Fruit fly (Drosophila melanogaster) whole organism, embryonic: ENCODE results near the gene CG31826.

ENCODE experiments used
- Antp ChIP-seq: fragments of 200-800 bp; sonication (Bioruptor generic); optimal IDR thresholded peaks from 3 replicates; lab custom pipeline; 2016; ENCODE audit warnings: missing biosample characterization, missing genetic modification characterization
- CG10274 ChIP-seq: fragments of 200-800 bp; sonication (Bioruptor generic); optimal IDR thresholded peaks from 3 replicates; lab custom pipeline; 2017; ENCODE audit warnings: missing biosample characterization, mild to moderate bottlenecking, missing genetic modification characterization
- CG11085 ChIP-seq: fragments of 200-800 bp; sonication (Bioruptor generic); IDR thresholded peaks from 2 replicates; pipeline ENCODE4 v1.3.6; 2022; ENCODE audit warnings: missing biosample characterization, missing genetic modification characterization
- CG11398 ChIP-seq: fragments of 200-800 bp; sonication (Bioruptor generic); optimal IDR thresholded peaks from 2 replicates; lab custom pipeline; 2016; ENCODE audit warnings: missing biosample characterization, missing genetic modification characterization
- CG11504 ChIP-seq: fragments of 200-800 bp; sonication (Bioruptor generic); optimal IDR thresholded peaks from 3 replicates; lab custom pipeline; 2019; ENCODE audit warnings: missing biosample characterization, mild to moderate bottlenecking, missing genetic modification characterization, moderate library complexity
- CG12071 ChIP-seq: fragments of 200-800 bp; sonication (Bioruptor generic); optimal IDR thresholded peaks from 3 replicates; lab custom pipeline; 2018; ENCODE audit warnings: missing biosample characterization, mild to moderate bottlenecking, missing genetic modification characterization
- CG12155 ChIP-seq: fragments of 200-800 bp; sonication (Bioruptor generic); optimal IDR thresholded peaks from 3 replicates; lab custom pipeline; 2016; ENCODE audit warnings: missing biosample characterization, missing genetic modification characterization
- CG15696 ChIP-seq: fragments of 200-800 bp; sonication (Bioruptor generic); optimal IDR thresholded peaks from 2 replicates; lab custom pipeline; 2019; ENCODE audit warnings: missing biosample characterization, mild to moderate bottlenecking, missing genetic modification characterization, moderate library complexity
- CG1603 ChIP-seq: fragments of 200-800 bp; sonication (Bioruptor generic); optimal IDR thresholded peaks from 2 replicates; lab custom pipeline; 2019; ENCODE audit warnings: missing biosample characterization, mild to moderate bottlenecking, missing genetic modification characterization, moderate library complexity
- CG16813 ChIP-seq: fragments of 200-800 bp; sonication (Bioruptor generic); IDR thresholded peaks from 3 replicates; pipeline ENCODE4 v1.3.6; 2022; ENCODE audit warnings: missing biosample characterization, missing genetic modification characterization; ENCODE audit not compliant: partially characterized antibody
- CG2199 ChIP-seq: fragments of 200-800 bp; sonication (Bioruptor generic); IDR thresholded peaks from 3 replicates; pipeline ENCODE4 v1.3.6; 2022; ENCODE audit warnings: missing biosample characterization, missing genetic modification characterization
- CG32772 ChIP-seq: fragments of 200-800 bp; sonication (Bioruptor generic); IDR thresholded peaks from 2 replicates; pipeline ENCODE4 v1.3.6; 2022; ENCODE audit warnings: missing biosample characterization, missing genetic modification characterization
- CG3281 ChIP-seq: fragments of 200-800 bp; sonication (Bioruptor generic); optimal IDR thresholded peaks from 3 replicates; lab custom pipeline; 2017; ENCODE audit warnings: missing biosample characterization, mild to moderate bottlenecking, missing genetic modification characterization
- CG33213 ChIP-seq: fragments of 200-800 bp; sonication (Bioruptor generic); optimal IDR thresholded peaks from 3 replicates; lab custom pipeline; 2016; ENCODE audit warnings: missing biosample characterization, missing genetic modification characterization
- CG3407 ChIP-seq: fragments of 200-800 bp; sonication (Bioruptor generic); optimal IDR thresholded peaks from 2 replicates; lab custom pipeline; 2018; ENCODE audit warnings: missing biosample characterization, mild to moderate bottlenecking, missing genetic modification characterization
- CG7745 ChIP-seq: fragments of 200-800 bp; sonication (Bioruptor generic); optimal IDR thresholded peaks from 2 replicates; lab custom pipeline; 2018; ENCODE audit warnings: missing biosample characterization, mild to moderate bottlenecking, missing genetic modification characterization, moderate library complexity
- CG8765 ChIP-seq: fragments of 200-800 bp; sonication (Bioruptor generic); IDR thresholded peaks from 2 replicates; pipeline ENCODE4 v1.3.6; 2022; ENCODE audit warnings: missing biosample characterization, missing genetic modification characterization
- CG9437 ChIP-seq: fragments of 200-800 bp; sonication (Bioruptor generic); optimal IDR thresholded peaks from 2 replicates; lab custom pipeline; 2018; ENCODE audit warnings: missing biosample characterization, mild to moderate bottlenecking, missing genetic modification characterization
- D19B ChIP-seq: fragments of 200-800 bp; sonication (Bioruptor generic); optimal IDR thresholded peaks from 2 replicates; lab custom pipeline; 2017; ENCODE audit warnings: missing biosample characterization, mild to moderate bottlenecking, missing genetic modification characterization
- Dbx ChIP-seq: fragments of 200-800 bp; sonication (Bioruptor generic); IDR thresholded peaks from 3 replicates; pipeline ENCODE4 v1.3.6; 2022; ENCODE audit warnings: missing biosample characterization, missing genetic modification characterization
- Ets97D ChIP-seq: fragments of 200-800 bp; sonication (Bioruptor generic); optimal IDR thresholded peaks from 3 replicates; lab custom pipeline; 2016; ENCODE audit warnings: missing biosample characterization, missing genetic modification characterization
- Gug ChIP-seq: fragments of 200-800 bp; sonication (Bioruptor generic); IDR thresholded peaks from 4 replicates; pipeline ENCODE4 v1.3.6; 2022; ENCODE audit warnings: missing biosample characterization, missing genetic modification characterization
- HLH3B ChIP-seq: fragments of 200-800 bp; sonication (Bioruptor generic); IDR thresholded peaks from 2 replicates; pipeline ENCODE4 v1.3.6; 2022; ENCODE audit warnings: missing biosample characterization, missing genetic modification characterization
- Hmx ChIP-seq: fragments of 200-800 bp; sonication (Bioruptor generic); optimal IDR thresholded peaks from 2 replicates; lab custom pipeline; 2016; ENCODE audit warnings: missing biosample characterization, missing genetic modification characterization
- Hr39 ChIP-seq: fragments of >200 bp; optimal IDR thresholded peaks from 2 replicates; lab custom pipeline; 2017
- Hr51 ChIP-seq, 2 experiments: fragments of 200-800 bp; sonication (Bioruptor generic); optimal IDR thresholded peaks; 2 replicates in 1 of 2; 3 replicates in 1 of 2; lab custom pipeline; 2016 to 2018; ENCODE audit warnings: missing biosample characterization in 2 of 2, missing genetic modification characterization in 2 of 2, mild to moderate bottlenecking in 1 of 2, moderate library complexity in 1 of 2
- Hsf ChIP-seq: fragments of 200-800 bp; sonication (Bioruptor generic); optimal IDR thresholded peaks from 3 replicates; lab custom pipeline; 2016; ENCODE audit warnings: missing biosample characterization, missing genetic modification characterization
- MTF-1 ChIP-seq: fragments of 200-800 bp; sonication (Bioruptor generic); optimal IDR thresholded peaks from 2 replicates; lab custom pipeline; 2018; ENCODE audit warnings: missing biosample characterization, mild to moderate bottlenecking, missing genetic modification characterization, borderline replicate concordance
- Max ChIP-seq: fragments of 200-800 bp; sonication (Bioruptor generic); optimal IDR thresholded peaks from 2 replicates; lab custom pipeline; 2016; ENCODE audit warnings: missing biosample characterization, mild to moderate bottlenecking, missing genetic modification characterization
- Mes4 ChIP-seq: fragments of 200-800 bp; sonication (Bioruptor generic); optimal IDR thresholded peaks from 2 replicates; lab custom pipeline; 2016; ENCODE audit warnings: missing biosample characterization, missing genetic modification characterization
- NK7.1 ChIP-seq: fragments of 200-800 bp; sonication (Bioruptor generic); optimal IDR thresholded peaks from 3 replicates; lab custom pipeline; 2016; ENCODE audit warnings: missing biosample characterization, missing genetic modification characterization
- Sox102F ChIP-seq: fragments of 200-800 bp; sonication (Bioruptor generic); optimal IDR thresholded peaks from 2 replicates; lab custom pipeline; 2018; ENCODE audit warnings: missing biosample characterization, mild to moderate bottlenecking, missing genetic modification characterization, moderate library complexity
- Sry-β ChIP-seq: fragments of 200-800 bp; sonication (Bioruptor generic); optimal IDR thresholded peaks from 2 replicates; lab custom pipeline; 2018; ENCODE audit warnings: missing biosample characterization, mild to moderate bottlenecking, missing genetic modification characterization, moderate library complexity
- ase ChIP-seq: fragments of 200-800 bp; sonication (Bioruptor generic); IDR thresholded peaks from 3 replicates; pipeline ENCODE4 v1.3.6; 2022; ENCODE audit warnings: missing biosample characterization, missing genetic modification characterization
- bbx ChIP-seq: fragments of 200-800 bp; sonication (Bioruptor generic); IDR thresholded peaks from 2 replicates; pipeline ENCODE4 v1.3.6; 2022; ENCODE audit warnings: missing biosample characterization, missing genetic modification characterization; ENCODE audit not compliant: partially characterized antibody
- bigmax ChIP-seq: fragments of 200-800 bp; sonication (Bioruptor generic); optimal IDR thresholded peaks from 2 replicates; lab custom pipeline; 2018; ENCODE audit warnings: missing biosample characterization, mild to moderate bottlenecking, missing genetic modification characterization
- cas ChIP-seq: fragments of 200-800 bp; sonication (Bioruptor generic); IDR thresholded peaks from 2 replicates; pipeline ENCODE4 v1.3.6; 2022; ENCODE audit warnings: missing biosample characterization, missing genetic modification characterization
- eve ChIP-seq, 2 experiments: fragments of >200 bp; optimal IDR thresholded peaks; 2 replicates each; lab custom pipeline; 2017; ENCODE audit warnings: missing biosample characterization in 2 of 2, missing genetic modification characterization in 2 of 2
- gfzf ChIP-seq: fragments of 200-800 bp; sonication (Bioruptor generic); optimal IDR thresholded peaks from 2 replicates; lab custom pipeline; 2016; ENCODE audit warnings: missing biosample characterization, mild to moderate bottlenecking, missing genetic modification characterization, moderate library complexity
- h ChIP-seq: fragments of >200 bp; optimal IDR thresholded peaks from 2 replicates; lab custom pipeline; 2017
- lmd ChIP-seq: fragments of 200-800 bp; sonication (Bioruptor generic); IDR thresholded peaks from 2 replicates; pipeline ENCODE4 v1.3.6; 2022; ENCODE audit warnings: missing biosample characterization, missing genetic modification characterization
- nom ChIP-seq: fragments of 200-800 bp; sonication (Bioruptor generic); optimal IDR thresholded peaks from 2 replicates; lab custom pipeline; 2017; ENCODE audit warnings: missing biosample characterization, missing genetic modification characterization, mild to moderate bottlenecking, moderate library complexity, missing genetic modification reagents
- onecut ChIP-seq: fragments of 200-800 bp; sonication (Bioruptor generic); IDR thresholded peaks from 2 replicates; pipeline ENCODE4 v1.3.6; 2022; ENCODE audit warnings: missing biosample characterization, missing genetic modification characterization
- pita ChIP-seq: fragments of 200-800 bp; sonication (Bioruptor generic); optimal IDR thresholded peaks from 2 replicates; lab custom pipeline; 2017; ENCODE audit warnings: missing biosample characterization, mild to moderate bottlenecking, missing genetic modification characterization
- run ChIP-seq: fragments of 200-800 bp; sonication (Bioruptor generic); optimal IDR thresholded peaks from 3 replicates; lab custom pipeline; 2018; ENCODE audit warnings: missing biosample characterization, mild to moderate bottlenecking, missing genetic modification characterization
- salm ChIP-seq: fragments of 200-800 bp; sonication (Bioruptor generic); optimal IDR thresholded peaks from 2 replicates; lab custom pipeline; 2018; ENCODE audit warnings: missing biosample characterization, mild to moderate bottlenecking, missing genetic modification characterization
- slou ChIP-seq: fragments of 200-800 bp; sonication (Bioruptor generic); optimal IDR thresholded peaks from 3 replicates; lab custom pipeline; 2016; ENCODE audit warnings: missing biosample characterization, missing genetic modification characterization
- zf30C ChIP-seq: fragments of 200-800 bp; sonication (Bioruptor generic); optimal IDR thresholded peaks from 3 replicates; lab custom pipeline; 2018; ENCODE audit warnings: missing biosample characterization, mild to moderate bottlenecking, missing genetic modification characterization

Gene CG31826

dm6 chr2L:15761409-15762407 is 11.2 kb downstream of the CG31826 start (continued):
- TF ChIP-seq nom (GFP tag; lab: Kevin White, UChicago): no peak
- peak; percentile 72 for TF ChIP-seq CG3407 (GFP tag; lab: Kevin White, UChicago)
- peak; percentile 19 for TF ChIP-seq NK7.1 (GFP tag; lab: Kevin White, UChicago)
- TF ChIP-seq CG11085 (GFP tag; lab: Robert Waterston, UW): no peak
- peak; percentile 80 for TF ChIP-seq Sox102F (GFP tag; lab: Kevin White, UChicago)
- TF ChIP-seq h (lab: Kevin White, UChicago): no peak
- TF ChIP-seq CG15696 (tag; lab: Kevin White, UChicago): peak; percentile 76
- TF ChIP-seq CG12071 (GFP tag; lab: Kevin White, UChicago): no peak
- TF ChIP-seq eve (GFP tag; optimal IDR thresholded peaks at IDR 0.05; lab: Kevin White, UChicago): no peak
- peak; percentile 70 for TF ChIP-seq ase (GFP tag; lab: Robert Waterston, UW)
- no peak for TF ChIP-seq CG7745 (tag; lab: Kevin White, UChicago)
- no peak for TF ChIP-seq bigmax (GFP tag; lab: Kevin White, UChicago)

- no peak for TF ChIP-seq run (tag; lab: Kevin White, UChicago)
- no peak for TF ChIP-seq bbx (GFP tag; lab: Robert Waterston, UW)
- TF ChIP-seq Hr39 (lab: Kevin White, UChicago): no peak
- TF ChIP-seq Ets97D (GFP tag; lab: Kevin White, UChicago): no peak
- TF ChIP-seq Dbx (GFP tag; lab: Robert Waterston, UW): no peak
- TF ChIP-seq Mes4: no peak
- TF ChIP-seq CG7745 (tag; lab: Kevin White, UChicago): no peak
- no peak for TF ChIP-seq Gug (GFP tag; lab: Robert Waterston, UW)
- peak; percentile 80 for TF ChIP-seq CG9437 (GFP tag; lab: Kevin White, UChicago)
- no peak for TF ChIP-seq MTF-1
- no peak for TF ChIP-seq salm
- TF ChIP-seq Hr51 (GFP tag; optimal IDR thresholded peaks at IDR 0.05; lab: Kevin White, UChicago): no peak
- no peak for TF ChIP-seq slou (GFP tag; lab: Kevin White, UChicago)
- TF ChIP-seq pita (GFP tag; lab: Kevin White, UChicago): no peak
- no peak for TF ChIP-seq Sry-β (GFP tag; lab: Kevin White, UChicago)
- no peak for TF ChIP-seq CG10274 (GFP tag; lab: Kevin White, UChicago)
- TF ChIP-seq CG33213 (GFP tag; lab: Kevin White, UChicago): no peak
- TF ChIP-seq CG1603 (tag; lab: Kevin White, UChicago): no peak
- TF ChIP-seq cas: no peak
- peak; percentile 29 for TF ChIP-seq gfzf (GFP tag; lab: Kevin White, UChicago)
- no peak for TF ChIP-seq zf30C (GFP tag; lab: Kevin White, UChicago)
- no peak for TF ChIP-seq onecut
- no peak for TF ChIP-seq CG32772 (GFP tag; lab: Robert Waterston, UW)
- no peak for TF ChIP-seq CG16813
- TF ChIP-seq Antp: no peak
- no peak for TF ChIP-seq CG11398
- no peak for TF ChIP-seq Hmx (GFP tag; lab: Kevin White, UChicago)
- TF ChIP-seq CG11504: no peak
- no peak for TF ChIP-seq CG12155 (GFP tag; lab: Kevin White, UChicago)
- no peak for TF ChIP-seq lmd (GFP tag; lab: Robert Waterston, UW)
- TF ChIP-seq Hsf (GFP tag; lab: Kevin White, UChicago): no peak
- TF ChIP-seq Max: no peak
- TF ChIP-seq CG2199 (GFP tag; lab: Robert Waterston, UW): peak; percentile 54; the same call in 1 of the 3 replicates
- TF ChIP-seq HLH3B (GFP tag; lab: Robert Waterston, UW): no peak
- TF ChIP-seq CG8765 (GFP tag; lab: Robert Waterston, UW): no peak
- TF ChIP-seq D19B (GFP tag; lab: Kevin White, UChicago): no peak
- TF ChIP-seq CG3281 (GFP tag; lab: Kevin White, UChicago): no peak
These were observed 12.2 kb downstream of the CG31826 start for dm6 chr2L:15760666-15761065.
